Worm (Caenorhabditis elegans): ENCODE measurements around the gene Y2H9A.4.

ce11 chrV:13417513-13417912 lies 28.2 kb upstream of the Y2H9A.4 start, which contains the start of gene F53F1.6:
- TF ChIP-seq him-1 (tag; optimal IDR thresholded peaks at IDR 0.05): no peak
- TF ChIP-seq W03F9.2 (tag; optimal IDR thresholded peaks at IDR 0.05): no peak
- no peak for TF ChIP-seq dao-5 (tag; optimal IDR thresholded peaks at IDR 0.05)
